Worm (Caenorhabditis elegans) whole organism, L4 larva: Measurements from ENCODE around the gene gur-5.

Experiments used
- D1046.2 ChIP-seq: fragments of 200-800 bp; sonication (Bioruptor generic); IDR thresholded peaks from 2 replicates; pipeline ENCODE4 v1.3.6; 2022; ENCODE audit warnings: missing genetic modification characterization, missing compliant biosample characterization
- F49E8.2 ChIP-seq: sonication (generic microtip); optimal IDR thresholded peaks from 2 replicates; lab custom pipeline; 2016; ENCODE audit warnings: missing compliant biosample characterization, mild to moderate bottlenecking, missing genetic modification characterization, borderline replicate concordance
- Y105C5A.15 ChIP-seq: fragments of 200-800 bp; sonication (Bioruptor generic); IDR thresholded peaks from 2 replicates; pipeline ENCODE4 v1.3.6; 2022; ENCODE audit warnings: missing genetic modification characterization, missing compliant biosample characterization
- aha-1 ChIP-seq: fragments of 150-350 bp; peaks from one replicate; lab custom pipeline; 2014; ENCODE audit warnings: missing biosample characterization, missing genetic modification characterization
- ama-1 ChIP-seq: fragments of 150-350 bp; optimal IDR thresholded peaks from 2 replicates; lab custom pipeline; 2014; ENCODE audit warnings: inconsistent platforms, mixed read lengths
- arid-1 ChIP-seq: fragments of 200-800 bp; sonication (Bioruptor generic); conservative IDR thresholded peaks from 2 replicates; pipeline ENCODE4 v1.3.6; 2022; ENCODE audit warnings: missing genetic modification reagents, missing genetic modification characterization, missing compliant biosample characterization
- attf-4 ChIP-seq: sonication (generic microtip); optimal IDR thresholded peaks from 3 replicates; lab custom pipeline; 2017; ENCODE audit warnings: missing biosample characterization, missing genetic modification characterization
- ceh-28 ChIP-seq: fragments of 150-350 bp; optimal IDR thresholded peaks from 2 replicates; lab custom pipeline; 2014; ENCODE audit warnings: missing biosample characterization, missing genetic modification reagents, missing genetic modification characterization
- ceh-32 ChIP-seq: sonication (generic microtip); optimal IDR thresholded peaks from 2 replicates; lab custom pipeline; 2016; ENCODE audit warnings: mild to moderate bottlenecking, missing genetic modification characterization, missing compliant biosample characterization; ENCODE audit not compliant: poor library complexity
- ctbp-1 ChIP-seq: fragments of 200-800 bp; sonication (Bioruptor generic); IDR thresholded peaks from 2 replicates; pipeline ENCODE4 v1.3.6; 2022; ENCODE audit warnings: missing genetic modification reagents, missing genetic modification characterization, missing compliant biosample characterization
- daf-16 ChIP-seq, 3 experiments: sonication (generic microtip); optimal IDR thresholded peaks; 2 replicates each; lab custom pipeline; 2016 to 2017; ENCODE audit warnings: missing genetic modification characterization in 3 of 3, missing genetic modification reagents in 3 of 3, mild to moderate bottlenecking in 2 of 3, missing compliant biosample characterization in 2 of 3, missing biosample characterization in 1 of 3, moderate library complexity in 1 of 3
- daf-19 ChIP-seq: fragments of 200-800 bp; sonication (Bioruptor generic); conservative IDR thresholded peaks from 2 replicates; pipeline ENCODE4 v1.3.6; 2022; ENCODE audit warnings: missing genetic modification characterization, missing compliant biosample characterization
- daf-8 ChIP-seq: fragments of 200-800 bp; sonication (Bioruptor generic); IDR thresholded peaks from 2 replicates; pipeline ENCODE4 v1.3.6; 2022; ENCODE audit warnings: missing genetic modification characterization, missing compliant biosample characterization
- duxl-1 ChIP-seq: sonication (generic microtip); optimal IDR thresholded peaks from 2 replicates; lab custom pipeline; 2016; ENCODE audit warnings: mild to moderate bottlenecking, missing genetic modification characterization, moderate library complexity, missing compliant biosample characterization; ENCODE audit not compliant: poor library complexity
- fkh-10 ChIP-seq: fragments of 150-350 bp; optimal IDR thresholded peaks from 2 replicates; lab custom pipeline; 2014; ENCODE audit warnings: missing biosample characterization, missing genetic modification reagents, missing genetic modification characterization
- gei-8 ChIP-seq: fragments of 200-800 bp; sonication (Bioruptor generic); optimal IDR thresholded peaks from 2 replicates; lab custom pipeline; 2018; ENCODE audit warnings: mild to moderate bottlenecking, missing genetic modification characterization, missing compliant biosample characterization
- hif-1 ChIP-seq, 2 experiments: sonication (generic microtip); optimal IDR thresholded peaks; 2 replicates each; lab custom pipeline; 2016 to 2017; ENCODE audit warnings: missing compliant biosample characterization in 2 of 2, missing genetic modification characterization in 2 of 2, missing genetic modification reagents in 2 of 2, missing genotype in 2 of 2, mild to moderate bottlenecking in 1 of 2
- hlh-11 ChIP-seq: fragments of 200-800 bp; sonication (Bioruptor generic); optimal IDR thresholded peaks from 2 replicates; lab custom pipeline; 2018; ENCODE audit warnings: mild to moderate bottlenecking, missing genetic modification characterization, missing compliant biosample characterization
- hlh-30 ChIP-seq: sonication (generic microtip); optimal IDR thresholded peaks from 2 replicates; lab custom pipeline; 2017; ENCODE audit warnings: antibody characterized with exemption, mild to moderate bottlenecking, missing genetic modification characterization, missing compliant biosample characterization; ENCODE audit not compliant: insufficient read depth
- lin-13 ChIP-seq: fragments of 150-350 bp; optimal IDR thresholded peaks from 2 replicates; lab custom pipeline; 2014; ENCODE audit warnings: missing biosample characterization, missing genetic modification reagents, missing genetic modification characterization
- lin-15B ChIP-seq: fragments of 150-350 bp; sonication (generic microtip); optimal IDR thresholded peaks from 3 replicates; lab custom pipeline; 2014; ENCODE audit warnings: missing biosample characterization, missing genetic modification characterization
- lin-29 ChIP-seq: fragments of 200-800 bp; sonication (Bioruptor generic); IDR thresholded peaks from 2 replicates; pipeline ENCODE4 v1.3.6; 2022; ENCODE audit warnings: missing genetic modification reagents, missing genetic modification characterization, missing compliant biosample characterization
- lin-38 ChIP-seq: fragments of 200-800 bp; sonication (Bioruptor generic); IDR thresholded peaks from 2 replicates; pipeline ENCODE4 v1.3.6; 2022; ENCODE audit warnings: missing genetic modification reagents, missing genetic modification characterization, missing compliant biosample characterization
- mep-1 ChIP-seq: fragments of 150-350 bp; sonication (generic microtip); optimal IDR thresholded peaks from 3 replicates; lab custom pipeline; 2014; ENCODE audit warnings: missing biosample characterization, missing genetic modification characterization
- mes-2 ChIP-seq: sonication (generic microtip); optimal IDR thresholded peaks from 2 replicates; lab custom pipeline; 2016; ENCODE audit warnings: missing genotype, mild to moderate bottlenecking, missing genetic modification characterization, missing compliant biosample characterization; ENCODE audit not compliant: poor library complexity, severe bottlenecking
- nhr-102 ChIP-seq: sonication (generic microtip); optimal IDR thresholded peaks from 2 replicates; lab custom pipeline; 2016; ENCODE audit warnings: mild to moderate bottlenecking, missing genetic modification characterization, moderate library complexity, missing compliant biosample characterization
- nhr-11 ChIP-seq: fragments of 150-350 bp; optimal IDR thresholded peaks from 2 replicates; lab custom pipeline; 2014; ENCODE audit warnings: missing biosample characterization, missing genetic modification characterization
- nhr-25 ChIP-seq: sonication (generic microtip); optimal IDR thresholded peaks from 2 replicates; lab custom pipeline; 2017; ENCODE audit warnings: missing genetic modification characterization, mild to moderate bottlenecking, missing compliant biosample characterization, antibody characterized with exemption, moderate library complexity, borderline replicate concordance; ENCODE audit not compliant: insufficient read depth
- nhr-42 ChIP-seq: fragments of 200-800 bp; sonication (Bioruptor generic); IDR thresholded peaks from 2 replicates; pipeline ENCODE4 v1.3.6; 2022; ENCODE audit warnings: missing genetic modification characterization, missing compliant biosample characterization
- pqm-1 ChIP-seq: sonication (generic microtip); optimal IDR thresholded peaks from 2 replicates; lab custom pipeline; 2017; ENCODE audit warnings: missing biosample characterization, missing genetic modification characterization
- sdz-12 ChIP-seq: fragments of 200-800 bp; sonication (Bioruptor generic); optimal IDR thresholded peaks from 2 replicates; lab custom pipeline; 2018; ENCODE audit warnings: mild to moderate bottlenecking, missing genetic modification characterization, missing compliant biosample characterization
- skn-1 ChIP-seq: fragments of 150-350 bp; optimal IDR thresholded peaks from 2 replicates; lab custom pipeline; 2014; ENCODE audit warnings: missing biosample characterization, missing genetic modification characterization
- snpc-1.2 ChIP-seq: fragments of 200-800 bp; sonication (Bioruptor generic); IDR thresholded peaks from 2 replicates; pipeline ENCODE4 v1.3.6; 2022; ENCODE audit warnings: missing genetic modification reagents, missing genetic modification characterization, missing compliant biosample characterization
- spr-3 ChIP-seq: fragments of 200-800 bp; sonication (Bioruptor generic); optimal IDR thresholded peaks from 2 replicates; lab custom pipeline; 2018; ENCODE audit warnings: mild to moderate bottlenecking, missing genetic modification characterization, missing compliant biosample characterization
- tra-1 ChIP-seq: fragments of 200-800 bp; sonication (Bioruptor generic); IDR thresholded peaks from 2 replicates; pipeline ENCODE4 v1.3.6; 2022; ENCODE audit warnings: missing genetic modification reagents, missing genetic modification characterization, missing compliant biosample characterization
- unc-62 ChIP-seq, 3 experiments: fragments of 150-350 bp in 1 of 3; sonication (generic microtip); optimal IDR thresholded peaks in 2 of 3; peaks in 1 of 3; 1 replicate in 1 of 3; 2 replicates in 2 of 3; lab custom pipeline; 2014 to 2017; ENCODE audit warnings: missing biosample characterization in 3 of 3, missing genetic modification characterization in 3 of 3, missing genetic modification reagents in 3 of 3, missing genotype in 1 of 3
- zag-1 ChIP-seq: fragments of 150-350 bp; optimal IDR thresholded peaks from 2 replicates; lab custom pipeline; 2014; ENCODE audit warnings: missing biosample characterization, missing genetic modification characterization
- zfp-2 ChIP-seq: sonication (generic microtip); optimal IDR thresholded peaks from 2 replicates; lab custom pipeline; 2016; ENCODE audit warnings: mild to moderate bottlenecking, missing genetic modification characterization, missing compliant biosample characterization
- zip-11 ChIP-seq: fragments of 200-800 bp; sonication (Bioruptor generic); IDR thresholded peaks from 2 replicates; pipeline ENCODE4 v1.3.6; 2022; ENCODE audit warnings: missing genetic modification characterization, missing compliant biosample characterization
- ztf-7 ChIP-seq: fragments of 150-350 bp; optimal IDR thresholded peaks from 2 replicates; lab custom pipeline; 2014; ENCODE audit warnings: missing biosample characterization, missing genetic modification characterization

Gene gur-5

ce11 chrII:5308961-5309360 is 23.8 kb downstream of the gur-5 start:
- TF ChIP-seq F49E8.2 (tag; lab: Kevin White, UChicago) = no peak
- peak in 1 of 2 experiments; percentile 38 for TF ChIP-seq daf-16 (GFP tag; optimal IDR thresholded peaks at IDR 0.05; lab: Kevin White, UChicago)
- TF ChIP-seq daf-16 (tag; optimal IDR thresholded peaks at IDR 0.05; lab: Kevin White, UChicago) = no peak
- peak in 1 of 2 experiments; percentile 35 for TF ChIP-seq unc-62 (GFP tag; optimal IDR thresholded peaks at IDR 0.05 in 1 of 2; lab: Kevin White, UChicago)
- TF ChIP-seq unc-62 (tag; optimal IDR thresholded peaks at IDR 0.05; lab: Kevin White, UChicago) = no peak
- TF ChIP-seq, all 104 proteins: peak for 2

- TF ChIP-seq unc-62 (GFP tag; optimal IDR thresholded peaks at IDR 0.05 in 1 of 2; lab: Kevin White, UChicago) (peak in 1 of 2 experiments; percentile 91), unc-62 (tag; optimal IDR thresholded peaks at IDR 0.05; lab: Kevin White, UChicago) (no peak), hlh-11 (tag; lab: Kevin White, UChicago) (no peak), attf-4 (tag; lab: Kevin White, UChicago) (no peak), sdz-12 (GFP tag; lab: Kevin White, UChicago) (no peak), lin-38 (no peak)
These were observed 24.6 kb downstream of the gur-5 start for ce11 chrII:5309720-5310119.

ce11 chrII:5310795-5311194 is 25.7 kb downstream of the gur-5 start:
- TF ChIP-seq nhr-42 (GFP tag; lab: Robert Waterston, UW) = no peak
- peak; percentile 83 for TF ChIP-seq aha-1 (tag; lab: Kevin White, UChicago)

- no peak for TF ChIP-seq spr-3 (GFP tag; lab: Kevin White, UChicago)
- no peak for TF ChIP-seq lin-29
- no peak for TF ChIP-seq unc-62 (GFP tag; optimal IDR thresholded peaks at IDR 0.05 in 1 of 2; lab: Kevin White, UChicago)
- no peak for TF ChIP-seq unc-62 (tag; optimal IDR thresholded peaks at IDR 0.05; lab: Kevin White, UChicago)
- no peak for TF ChIP-seq tra-1 (GFP tag; lab: Robert Waterston, UW)
- TF ChIP-seq Y105C5A.15 (GFP tag; lab: Robert Waterston, UW) = no peak
- no peak for TF ChIP-seq zag-1 (tag; lab: Kevin White, UChicago)
- TF ChIP-seq nhr-102 = no peak
- no peak for TF ChIP-seq mep-1 (tag; lab: Kevin White, UChicago)
- TF ChIP-seq lin-13 (GFP tag; lab: Kevin White, UChicago) = no peak
- no peak for TF ChIP-seq ceh-28 (tag; lab: Kevin White, UChicago)
- no peak for TF ChIP-seq snpc-1.2 (GFP tag; lab: Robert Waterston, UW)
- no peak for TF ChIP-seq ama-1
- TF ChIP-seq, all 104 proteins: peak for 0
These were observed 26.6 kb downstream of the gur-5 start, which contains the start of gene gcy-12 for ce11 chrII:5311746-5312145. Gene gcy-12, plus strand, starts transcription at chrII:5312046.

ce11 chrII:5320205-5320951 is 35.2 kb downstream of the gur-5 start:
- TF ChIP-seq arid-1 (GFP tag; lab: Robert Waterston, UW) (no peak), hif-1 (tag; optimal IDR thresholded peaks at IDR 0.05; lab: Kevin White, UChicago) (peak in 1 of 2 experiments; percentile 10), ctbp-1 (GFP tag; lab: Robert Waterston, UW) (no peak), zfp-2 (tag; lab: Kevin White, UChicago) (no peak), fkh-10 (GFP tag; lab: Kevin White, UChicago) (no peak), skn-1 (no peak), snpc-1.2 (GFP tag; lab: Robert Waterston, UW) (no peak), daf-8 (no peak), ztf-7 (tag; lab: Kevin White, UChicago) (no peak), lin-15B (tag; lab: Kevin White, UChicago) (no peak), mes-2 (tag; lab: Kevin White, UChicago) (no peak), unc-62 (GFP tag; optimal IDR thresholded peaks at IDR 0.05 in 1 of 2; lab: Kevin White, UChicago) (peak in 1 of 2 experiments; percentile 97), unc-62 (tag; optimal IDR thresholded peaks at IDR 0.05; lab: Kevin White, UChicago) (no peak), zag-1 (tag; lab: Kevin White, UChicago) (no peak), pqm-1 (tag; lab: Kevin White, UChicago) (peak; percentile 70), daf-19 (no peak), nhr-11 (tag; lab: Kevin White, UChicago) (no peak), ceh-32 (tag; lab: Kevin White, UChicago) (no peak), nhr-25 (tag; lab: Kevin White, UChicago) (no peak), zip-11 (GFP tag; lab: Robert Waterston, UW) (no peak), hlh-30 (tag; lab: Kevin White, UChicago) (no peak), gei-8 (GFP tag; lab: Kevin White, UChicago) (no peak), duxl-1 (tag; lab: Kevin White, UChicago) (no peak), D1046.2 (GFP tag; lab: Robert Waterston, UW) (no peak)
